Worm (Caenorhabditis elegans) whole organism, young adult: ENCODE results near the gene rif-1.2.

Experiments used
- B0261.1 ChIP-seq: sonication (generic microtip); optimal IDR thresholded peaks from 2 replicates; lab custom pipeline; 2016; ENCODE audit warnings: mild to moderate bottlenecking, missing genetic modification characterization, moderate library complexity, missing compliant biosample characterization
- F33H1.4 ChIP-seq: fragments of 200-800 bp; sonication (Bioruptor generic); IDR thresholded peaks from 2 replicates; pipeline ENCODE4 v1.3.6; 2022; ENCODE audit warnings: missing genetic modification reagents, missing genetic modification characterization, missing compliant biosample characterization
- F55B11.4 ChIP-seq: sonication (generic microtip); optimal IDR thresholded peaks from 2 replicates; lab custom pipeline; 2016; ENCODE audit warnings: missing compliant biosample characterization, missing genetic modification characterization, borderline replicate concordance; ENCODE audit not compliant: insufficient read depth
- K12H6.12 ChIP-seq: fragments of 200-800 bp; sonication (Bioruptor generic); optimal IDR thresholded peaks from 2 replicates; lab custom pipeline; 2018; ENCODE audit warnings: mild to moderate bottlenecking, missing genetic modification characterization, missing compliant biosample characterization
- Y53G8AR.9 ChIP-seq: fragments of 200-800 bp; sonication (Bioruptor generic); conservative IDR thresholded peaks from 2 replicates; pipeline ENCODE4 v1.3.6; 2022; ENCODE audit warnings: missing genetic modification reagents, missing genetic modification characterization, missing compliant biosample characterization
- Y56A3A.18 ChIP-seq: fragments of 200-800 bp; sonication (Bioruptor generic); IDR thresholded peaks from 2 replicates; pipeline ENCODE4 v1.3.6; 2022; ENCODE audit warnings: missing genetic modification reagents, missing genetic modification characterization, missing compliant biosample characterization
- Y79H2A.3 ChIP-seq: fragments of 200-800 bp; sonication (Bioruptor generic); conservative IDR thresholded peaks from 2 replicates; pipeline ENCODE4 v1.3.6; 2022; ENCODE audit warnings: missing genetic modification reagents, missing genetic modification characterization, missing compliant biosample characterization
- Y95B8A.8 ChIP-seq: fragments of 200-800 bp; sonication (Bioruptor generic); IDR thresholded peaks from 2 replicates; pipeline ENCODE4 v1.3.6; 2022; ENCODE audit warnings: missing genetic modification reagents, missing genetic modification characterization, missing compliant biosample characterization
- ama-1 ChIP-seq, 3 experiments: fragments of 150-350 bp in 1 of 3; sonication (generic microtip) in 2 of 3; optimal IDR thresholded peaks; 2 replicates each; lab custom pipeline; 2014 to 2018; ENCODE audit warnings: missing biosample characterization in 2 of 3, missing genetic modification characterization in 2 of 3, missing genetic modification reagents in 2 of 3
- aptf-2 ChIP-seq: fragments of 200-800 bp; sonication (Bioruptor generic); conservative IDR thresholded peaks from 2 replicates; pipeline ENCODE4 v1.3.6; 2022; ENCODE audit warnings: missing genetic modification reagents, missing genetic modification characterization, missing compliant biosample characterization
- cebp-1 ChIP-seq, 2 experiments: fragments of 200-800 bp in 1 of 2; sonication (Bioruptor generic) in 1 of 2; sonication (generic microtip) in 1 of 2; IDR thresholded peaks in 1 of 2; optimal IDR thresholded peaks in 1 of 2; 2 replicates each; pipeline versions ENCODE4 v1.3.6 to Lab custom; 2017 to 2022; ENCODE audit warnings: missing compliant biosample characterization in 2 of 2, missing genetic modification characterization in 2 of 2, mild to moderate bottlenecking in 1 of 2, missing genetic modification reagents in 1 of 2, moderate library complexity in 1 of 2
- ceh-40 ChIP-seq: fragments of 200-800 bp; sonication (Bioruptor generic); IDR thresholded peaks from 2 replicates; pipeline ENCODE4 v1.3.6; 2022; ENCODE audit warnings: missing genetic modification characterization, missing compliant biosample characterization
- ceh-58 ChIP-seq: fragments of 200-800 bp; sonication (Bioruptor generic); IDR thresholded peaks from 2 replicates; pipeline ENCODE4 v1.3.6; 2022; ENCODE audit warnings: missing genetic modification characterization, missing compliant biosample characterization
- ceh-79 ChIP-seq: sonication (generic microtip); optimal IDR thresholded peaks from 2 replicates; lab custom pipeline; 2017; ENCODE audit warnings: mild to moderate bottlenecking, missing genetic modification characterization, missing compliant biosample characterization
- ceh-91 ChIP-seq: fragments of 200-800 bp; sonication (Bioruptor generic); IDR thresholded peaks from 2 replicates; pipeline ENCODE4 v1.3.6; 2022; ENCODE audit warnings: missing genetic modification reagents, missing genetic modification characterization, missing compliant biosample characterization
- dox-1 ChIP-seq: fragments of 200-800 bp; sonication (Bioruptor generic); IDR thresholded peaks from 2 replicates; pipeline ENCODE4 v1.3.6; 2022; ENCODE audit warnings: missing genetic modification reagents, missing genetic modification characterization, missing compliant biosample characterization
- dpff-1 ChIP-seq: sonication (generic microtip); optimal IDR thresholded peaks from 2 replicates; lab custom pipeline; 2017; ENCODE audit warnings: mild to moderate bottlenecking, missing genetic modification characterization, missing compliant biosample characterization
- gei-17 ChIP-seq: fragments of 200-800 bp; sonication (Bioruptor generic); optimal IDR thresholded peaks from 2 replicates; lab custom pipeline; 2018; ENCODE audit warnings: mild to moderate bottlenecking, missing genetic modification characterization, missing compliant biosample characterization
- hlh-12 ChIP-seq: sonication (generic microtip); optimal IDR thresholded peaks from 2 replicates; lab custom pipeline; 2016; ENCODE audit warnings: missing genetic modification characterization, missing compliant biosample characterization
- hlh-26 ChIP-seq: fragments of 200-800 bp; sonication (Bioruptor generic); conservative IDR thresholded peaks from 2 replicates; pipeline ENCODE4 v1.3.6; 2022; ENCODE audit warnings: missing genetic modification reagents, missing genetic modification characterization, missing compliant biosample characterization
- hmg-20 ChIP-seq: fragments of 200-800 bp; sonication (Bioruptor generic); IDR thresholded peaks from 2 replicates; pipeline ENCODE4 v1.3.6; 2022; ENCODE audit warnings: missing genetic modification reagents, missing genetic modification characterization, missing compliant biosample characterization
- hrde-1 ChIP-seq: sonication (generic microtip); optimal IDR thresholded peaks from 2 replicates; lab custom pipeline; 2016; ENCODE audit warnings: missing genetic modification characterization, mild to moderate bottlenecking, missing compliant biosample characterization, moderate library complexity, missing genotype, missing genetic modification reagents, borderline replicate concordance
- let-607 ChIP-seq, 2 experiments: fragments of 200-800 bp in 1 of 2; sonication (Bioruptor generic) in 1 of 2; sonication (generic microtip) in 1 of 2; optimal IDR thresholded peaks; 2 replicates each; lab custom pipeline; 2016 to 2018; ENCODE audit warnings: mild to moderate bottlenecking in 2 of 2, missing compliant biosample characterization in 2 of 2, missing genetic modification characterization in 2 of 2, moderate library complexity in 2 of 2, missing genotype in 1 of 2
- lin-54 ChIP-seq: fragments of 200-800 bp; sonication (Bioruptor generic); optimal IDR thresholded peaks from 2 replicates; lab custom pipeline; 2018; ENCODE audit warnings: mild to moderate bottlenecking, missing genetic modification characterization, missing compliant biosample characterization
- madf-10 ChIP-seq: sonication (generic microtip); optimal IDR thresholded peaks from 2 replicates; lab custom pipeline; 2016; ENCODE audit warnings: mild to moderate bottlenecking, missing genetic modification characterization, missing compliant biosample characterization
- madf-8 ChIP-seq: fragments of 200-800 bp; sonication (Bioruptor generic); conservative IDR thresholded peaks from 2 replicates; pipeline ENCODE4 v1.3.6; 2022; ENCODE audit warnings: missing genetic modification reagents, missing genetic modification characterization, missing compliant biosample characterization
- mes-4 ChIP-seq: sonication (generic microtip); optimal IDR thresholded peaks from 2 replicates; lab custom pipeline; 2016; ENCODE audit warnings: missing genotype, missing genetic modification characterization, missing compliant biosample characterization
- nhr-179 ChIP-seq: sonication (generic microtip); optimal IDR thresholded peaks from 2 replicates; lab custom pipeline; 2016; ENCODE audit warnings: mild to moderate bottlenecking, missing genetic modification characterization, missing compliant biosample characterization
- nhr-80 ChIP-seq: sonication (generic microtip); optimal IDR thresholded peaks from 2 replicates; lab custom pipeline; 2016; ENCODE audit warnings: missing genetic modification characterization, missing compliant biosample characterization
- nhr-90 ChIP-seq: sonication (generic microtip); optimal IDR thresholded peaks from 2 replicates; lab custom pipeline; 2016; ENCODE audit warnings: missing genotype, mild to moderate bottlenecking, missing genetic modification characterization, missing compliant biosample characterization
- pha-4 ChIP-seq: fragments of 150-350 bp; sonication (generic microtip); optimal IDR thresholded peaks from 2 replicates; lab custom pipeline; 2014; ENCODE audit warnings: missing biosample characterization, missing genetic modification reagents, missing genetic modification characterization
- sea-2 ChIP-seq: fragments of 200-800 bp; sonication (Bioruptor generic); IDR thresholded peaks from 2 replicates; pipeline ENCODE4 v1.3.6; 2022; ENCODE audit warnings: missing genetic modification characterization, missing compliant biosample characterization
- snpc-1.1 ChIP-seq: sonication (generic microtip); optimal IDR thresholded peaks from 2 replicates; lab custom pipeline; 2017; ENCODE audit warnings: missing genetic modification characterization, mild to moderate bottlenecking, missing compliant biosample characterization, antibody characterized with exemption, moderate library complexity, missing genotype, missing genetic modification reagents; ENCODE audit not compliant: insufficient read depth
- snpc-3.4 ChIP-seq: sonication (generic microtip); optimal IDR thresholded peaks from 2 replicates; lab custom pipeline; 2017; ENCODE audit warnings: missing genetic modification characterization, mild to moderate bottlenecking, missing compliant biosample characterization, antibody characterized with exemption, moderate library complexity, missing genotype, missing genetic modification reagents
- snpc-4 ChIP-seq, 5 experiments: fragments of 150-350 bp in 1 of 5; sonication (generic microtip) in 4 of 5; optimal IDR thresholded peaks; 2 replicates each; lab custom pipeline; 2014 to 2018; ENCODE audit warnings: missing genetic modification characterization in 5 of 5, missing biosample characterization in 3 of 5, antibody characterized with exemption in 2 of 5, mild to moderate bottlenecking in 2 of 5, missing compliant biosample characterization in 2 of 5, missing genotype in 2 of 5, moderate library complexity in 2 of 5, missing genetic modification reagents in 1 of 5
- tbp1 ChIP-seq: fragments of 200-800 bp; sonication (Bioruptor generic); optimal IDR thresholded peaks from 2 replicates; lab custom pipeline; 2018; ENCODE audit warnings: mild to moderate bottlenecking, missing genetic modification characterization, missing compliant biosample characterization
- unc-130 ChIP-seq: sonication (generic microtip); optimal IDR thresholded peaks from 2 replicates; lab custom pipeline; 2016; ENCODE audit warnings: missing genetic modification reagents, missing genetic modification characterization, missing compliant biosample characterization
- zim-3 ChIP-seq: sonication (generic microtip); optimal IDR thresholded peaks from 2 replicates; lab custom pipeline; 2017; ENCODE audit warnings: mild to moderate bottlenecking, missing genetic modification characterization, moderate library complexity, missing compliant biosample characterization
- ztf-6 ChIP-seq: fragments of 200-800 bp; sonication (Bioruptor generic); IDR thresholded peaks from 2 replicates; pipeline ENCODE4 v1.3.6; 2022; ENCODE audit warnings: missing genetic modification reagents, missing genetic modification characterization, missing compliant biosample characterization

rif-1.2 gene

DNA sequence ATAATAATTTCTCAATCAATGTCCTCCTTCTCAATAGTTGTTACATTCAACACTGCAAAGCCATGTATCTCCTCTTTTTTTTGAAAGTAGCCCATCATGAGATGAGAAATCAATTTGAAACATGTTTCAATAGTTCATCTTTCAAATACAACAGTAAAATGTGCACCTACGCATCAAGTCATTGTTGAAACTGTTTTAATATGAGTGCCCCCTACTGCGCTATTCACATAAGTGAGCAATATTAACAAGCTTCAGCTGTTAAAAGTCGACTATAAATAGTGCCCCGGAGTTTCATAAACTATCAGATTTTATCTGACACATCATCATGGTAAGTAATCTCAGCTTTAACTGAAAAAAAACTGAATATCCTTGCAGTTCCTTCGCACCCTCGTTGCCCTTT, 10.8 kb downstream of the rif-1.2 start, which contains the start of the genes nspc-15 and F19H6.6:
Gene nspc-15, plus strand, starts transcription at position 301 of the 400 bp plus-strand sequence.
Gene F19H6.6, plus strand, starts transcription at position 384 of the 400 bp plus-strand sequence.
- TF ChIP-seq hrde-1 (tag; lab: Kevin White, UChicago) (no peak), ama-1 (optimal IDR thresholded peaks at IDR 0.05; lab: Kevin White, UChicago) (no peak), ama-1 (GFP tag; optimal IDR thresholded peaks at IDR 0.05; lab: Kevin White, UChicago) (no peak), hmg-20 (GFP tag; lab: Robert Waterston, UW) (no peak), lin-54 (GFP tag; lab: Kevin White, UChicago) (no peak), gei-17 (no peak), snpc-3.4 (tag; lab: Kevin White, UChicago) (no peak)

ce11 chrX:12358957-12359356, 12.3 kb downstream of the rif-1.2 start, which contains the start of gene nspc-14:
Gene nspc-14 (minus strand): TSS chrX:12359057.
- TF ChIP-seq Y79H2A.3 (GFP tag; lab: Robert Waterston, UW), result no peak
- TF ChIP-seq F55B11.4 (tag; lab: Kevin White, UChicago), result no peak
- TF ChIP-seq cebp-1 (GFP tag; IDR thresholded peaks at IDR 0.05; lab: Robert Waterston, UW), result no peak
- TF ChIP-seq cebp-1 (tag; optimal IDR thresholded peaks at IDR 0.05; lab: Kevin White, UChicago), result no peak
- no peak for TF ChIP-seq dpff-1
- no peak for TF ChIP-seq sea-2 (GFP tag; lab: Robert Waterston, UW)
- TF ChIP-seq ceh-58 (GFP tag; lab: Robert Waterston, UW), result no peak
- TF ChIP-seq let-607 (tag; optimal IDR thresholded peaks at IDR 0.05; lab: Kevin White, UChicago), result no peak
- TF ChIP-seq snpc-4 (GFP tag; optimal IDR thresholded peaks at IDR 0.05; lab: Kevin White, UChicago), result no peak
- TF ChIP-seq snpc-4 (tag; optimal IDR thresholded peaks at IDR 0.05; lab: Kevin White, UChicago), result no peak
- TF ChIP-seq pha-4, result no peak
- TF ChIP-seq hlh-26 (GFP tag; lab: Robert Waterston, UW), result no peak
- TF ChIP-seq snpc-3.4 (tag; lab: Kevin White, UChicago), result no peak
- no peak for TF ChIP-seq madf-8 (GFP tag; lab: Robert Waterston, UW)
- TF ChIP-seq snpc-1.1 (tag; lab: Kevin White, UChicago), result no peak
- no peak for TF ChIP-seq dox-1 (GFP tag; lab: Robert Waterston, UW)
- no peak for TF ChIP-seq nhr-179 (tag; lab: Kevin White, UChicago)
- TF ChIP-seq unc-130 (GFP tag; lab: Kevin White, UChicago), result no peak
- no peak for TF ChIP-seq ceh-79
- TF ChIP-seq, all 124 proteins: peak for 0

DNA sequence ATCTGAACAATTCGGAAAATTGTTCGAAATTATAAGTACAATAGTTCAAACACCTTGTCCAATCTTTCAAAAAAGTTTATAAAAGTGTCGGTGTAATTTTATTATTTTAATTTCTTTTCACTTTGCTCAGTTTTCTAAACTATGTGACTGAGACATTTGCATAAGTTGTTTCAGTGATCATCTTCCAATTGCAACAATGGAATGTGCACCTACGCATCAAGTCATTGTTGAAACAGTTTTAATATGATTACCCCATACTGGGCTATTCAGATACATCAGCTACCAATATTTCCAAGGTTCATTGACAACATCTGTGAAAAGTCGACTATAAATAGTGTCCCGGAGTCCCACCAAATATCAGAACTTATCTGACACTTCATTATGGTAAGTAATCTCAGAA, 14.1 kb downstream of the rif-1.2 start, which contains the start of gene nspc-13:
Gene nspc-13, plus strand, starts transcription at position 301 of the 400 bp plus-strand sequence.
- TF ChIP-seq snpc-4 (GFP tag; optimal IDR thresholded peaks at IDR 0.05; lab: Kevin White, UChicago), result no peak
- no peak for TF ChIP-seq snpc-4 (tag; optimal IDR thresholded peaks at IDR 0.05; lab: Kevin White, UChicago)
- TF ChIP-seq ceh-40 (GFP tag; lab: Robert Waterston, UW), result no peak
- TF ChIP-seq gei-17, result no peak
- no peak for TF ChIP-seq nhr-90 (tag; lab: Kevin White, UChicago)
- no peak for TF ChIP-seq Y56A3A.18 (GFP tag; lab: Robert Waterston, UW)
- no peak for TF ChIP-seq Y53G8AR.9 (GFP tag; lab: Robert Waterston, UW)
- TF ChIP-seq nhr-80, result no peak
- no peak for TF ChIP-seq madf-10 (tag; lab: Kevin White, UChicago)
- no peak for TF ChIP-seq ztf-6 (GFP tag; lab: Robert Waterston, UW)
- TF ChIP-seq tbp1 (GFP tag; lab: Kevin White, UChicago), result no peak
- TF ChIP-seq zim-3 (tag; lab: Kevin White, UChicago), result no peak
- no peak for TF ChIP-seq mes-4 (tag; lab: Kevin White, UChicago)
- no peak for TF ChIP-seq aptf-2 (GFP tag; lab: Robert Waterston, UW)
- TF ChIP-seq ceh-91 (GFP tag; lab: Robert Waterston, UW), result no peak
- no peak for TF ChIP-seq Y95B8A.8 (GFP tag; lab: Robert Waterston, UW)
- no peak for TF ChIP-seq K12H6.12 (tag; lab: Kevin White, UChicago)
- no peak for TF ChIP-seq hlh-12 (tag; lab: Kevin White, UChicago)
- TF ChIP-seq B0261.1 (tag; lab: Kevin White, UChicago), result no peak
- no peak for TF ChIP-seq F33H1.4 (GFP tag; lab: Robert Waterston, UW)
- TF ChIP-seq, all 124 proteins: peak for 0
